Worm (Caenorhabditis elegans): ENCODE measurements around the gene C23H5.12.

DNA sequence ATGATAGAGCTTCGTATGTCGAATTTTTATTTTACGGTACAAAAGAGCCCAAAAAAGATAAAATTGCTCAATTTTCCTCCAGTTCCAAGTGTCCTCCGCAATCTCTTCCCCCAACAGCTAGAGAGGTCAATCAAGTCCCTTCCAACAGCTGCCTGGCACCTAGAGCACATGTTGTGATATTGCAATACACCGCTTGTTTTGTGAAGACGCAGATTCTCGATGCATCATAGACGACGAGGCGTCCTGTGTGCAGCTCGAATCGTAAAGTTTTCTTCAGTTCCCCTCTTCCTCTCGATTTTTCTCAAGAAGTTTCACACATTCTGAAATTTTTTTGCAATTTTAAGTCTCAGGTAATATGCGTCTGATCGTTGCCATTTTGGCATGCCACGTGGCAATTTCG is 3.3 kb downstream of the C23H5.12 start, which contains the start of gene test-1:
- no peak for TF ChIP-seq lin-13 (GFP tag; optimal IDR thresholded peaks at IDR 0.05)
- TF ChIP-seq nhr-77 (tag; optimal IDR thresholded peaks at IDR 0.05) = no peak
- no peak for TF ChIP-seq nhr-11 (tag; optimal IDR thresholded peaks at IDR 0.05)
- TF ChIP-seq nhr-28 (tag; optimal IDR thresholded peaks at IDR 0.05) = no peak
- no peak for TF ChIP-seq elt-2 (tag; optimal IDR thresholded peaks at IDR 0.05)
- no peak for TF ChIP-seq pqm-1 (tag; optimal IDR thresholded peaks at IDR 0.05)
- no peak for TF ChIP-seq ceh-82 (tag; optimal IDR thresholded peaks at IDR 0.05)
- no peak for TF ChIP-seq mdl-1 (tag; optimal IDR thresholded peaks at IDR 0.05)
- no peak for TF ChIP-seq grh-1 (GFP tag; IDR thresholded peaks at IDR 0.05)
- TF ChIP-seq blmp-1 (tag; optimal IDR thresholded peaks at IDR 0.05) = no peak
- no peak for TF ChIP-seq ztf-11 (tag; optimal IDR thresholded peaks at IDR 0.05)
- no peak for TF ChIP-seq ama-1 (optimal IDR thresholded peaks at IDR 0.05)
